Worm (Caenorhabditis elegans): ENCODE results near the gene Y25C1A.8.

- no peak for TF ChIP-seq W03F9.2 (tag; optimal IDR thresholded peaks at IDR 0.05)
- TF ChIP-seq dao-5 (tag; optimal IDR thresholded peaks at IDR 0.05): no peak
Measured at ce11 chrII:3060782-3061181, 16.0 kb downstream of the Y25C1A.8 start, which contains the start of gene Y25C1A.6.
